Fruit fly (Drosophila melanogaster): Measurements from ENCODE around the gene CG4174.

Gene CG4174

dm6 chr3L:18640584-18641527 is 23.1 kb upstream of the CG4174 start (continued):
- peak; percentile 78 for TF ChIP-seq CG10979 (tag; optimal IDR thresholded peaks at IDR 0.05)
- TF ChIP-seq Trl (optimal IDR thresholded peaks at IDR 0.05), result peak; percentile 98
- peak; percentile 67 for TF ChIP-seq Trl (GFP tag; optimal IDR thresholded peaks at IDR 0.05)
- TF ChIP-seq CG10209 (GFP tag; optimal IDR thresholded peaks at IDR 0.05), result peak; percentile 89
- TF ChIP-seq CG12299 (tag; optimal IDR thresholded peaks at IDR 0.05), result peak; percentile 90
- TF ChIP-seq Hr3 (GFP tag; optimal IDR thresholded peaks at IDR 0.05), result peak; percentile 90
- peak; percentile 91 for TF ChIP-seq CG1792 (GFP tag; optimal IDR thresholded peaks at IDR 0.05)
- TF ChIP-seq sens (GFP tag), result peak; percentile 98
- TF ChIP-seq ara (GFP tag; IDR thresholded peaks at IDR 0.05), result peak; percentile 95
- peak; percentile 82 for TF ChIP-seq scrt (GFP tag; optimal IDR thresholded peaks at IDR 0.05)
- peak; percentile 4 for TF ChIP-seq CG8290 (GFP tag; optimal IDR thresholded peaks at IDR 0.05)
- peak; percentile 59 to 99 for TF ChIP-seq CG8290 (tag; optimal IDR thresholded peaks at IDR 0.05)
- TF ChIP-seq otp (GFP tag; IDR thresholded peaks at IDR 0.05), result peak; percentile 94
- TF ChIP-seq CG1832 (GFP tag; optimal IDR thresholded peaks at IDR 0.05), result no peak
- TF ChIP-seq CG11504 (tag; optimal IDR thresholded peaks at IDR 0.05), result peak; percentile 93
- peak; percentile 94 for TF ChIP-seq Sox100B (GFP tag; optimal IDR thresholded peaks at IDR 0.05)
- TF ChIP-seq Ets97D (GFP tag; optimal IDR thresholded peaks at IDR 0.05), result peak; percentile 79
- peak; percentile 53 for TF ChIP-seq CG14965 (GFP tag; optimal IDR thresholded peaks at IDR 0.05; ENCODE audit: borderline replicate concordance)
- no peak for TF ChIP-seq unc-4 (GFP tag; IDR thresholded peaks at IDR 0.05; ENCODE audit: partially characterized antibody)
- peak; percentile 88 for TF ChIP-seq CG1603 (tag; optimal IDR thresholded peaks at IDR 0.05)
- no peak for TF ChIP-seq amos (GFP tag; IDR thresholded peaks at IDR 0.05; ENCODE audit: partially characterized antibody)
- peak; percentile 88 for TF ChIP-seq CG7357 (GFP tag; IDR thresholded peaks at IDR 0.05)
- peak; percentile 85 for TF ChIP-seq CG1602 (GFP tag; optimal IDR thresholded peaks at IDR 0.05)
- peak; percentile 89 for TF ChIP-seq CG6765 (GFP tag; optimal IDR thresholded peaks at IDR 0.05)
- TF ChIP-seq CG7963 (GFP tag; IDR thresholded peaks at IDR 0.05; ENCODE audit: partially characterized antibody), result no peak
- TF ChIP-seq CoRest (tag; optimal IDR thresholded peaks at IDR 0.05), result peak; percentile 93
- TF ChIP-seq rib (GFP tag; IDR thresholded peaks at IDR 0.05), result peak; percentile 98
- peak; percentile 90 for TF ChIP-seq az2 (GFP tag; optimal IDR thresholded peaks at IDR 0.05)
- TF ChIP-seq CG5180 (GFP tag; optimal IDR thresholded peaks at IDR 0.05), result peak; percentile 71
- TF ChIP-seq CG10147 (GFP tag; optimal IDR thresholded peaks at IDR 0.05), result peak; percentile 94
- TF ChIP-seq ash1 (GFP tag; optimal IDR thresholded peaks at IDR 0.05), result peak; percentile 80
- TF ChIP-seq CkIIα-i1 (GFP tag; IDR thresholded peaks at IDR 0.05), result peak; percentile 90
- peak; percentile 97; the same call in 1 of the 2 replicates for TF ChIP-seq chm (GFP tag; IDR thresholded peaks at IDR 0.05)
- TF ChIP-seq btn (GFP tag; optimal IDR thresholded peaks at IDR 0.05), result peak; percentile 71
- peak; percentile 72; the same call in 1 of the 2 replicates for TF ChIP-seq crol (GFP tag; IDR thresholded peaks at IDR 0.05)
- peak; percentile 74 for TF ChIP-seq sqz (GFP tag; optimal IDR thresholded peaks at IDR 0.05)
- TF ChIP-seq Gug (GFP tag; IDR thresholded peaks at IDR 0.05), result peak; percentile 95
- peak in 1 of 2 experiments; percentile 68 for TF ChIP-seq crp (GFP tag; optimal IDR thresholded peaks at IDR 0.05)
- TF ChIP-seq CG15011 (GFP tag; optimal IDR thresholded peaks at IDR 0.05), result peak; percentile 83
- peak; percentile 92 for TF ChIP-seq Dip3 (GFP tag; optimal IDR thresholded peaks at IDR 0.05)
- TF ChIP-seq danr (GFP tag; IDR thresholded peaks at IDR 0.05), result peak; percentile 92
- no peak for TF ChIP-seq Tbp (GFP tag; optimal IDR thresholded peaks at IDR 0.05)
- peak; percentile 68 for TF ChIP-seq CG10274 (GFP tag; optimal IDR thresholded peaks at IDR 0.05)
- TF ChIP-seq Hmr (GFP tag; optimal IDR thresholded peaks at IDR 0.05), result peak; percentile 94
- peak; percentile 73 to 85 for TF ChIP-seq bsh (GFP tag; optimal IDR thresholded peaks at IDR 0.05)
- TF ChIP-seq CrebB (tag; optimal IDR thresholded peaks at IDR 0.05), result peak; percentile 94
- TF ChIP-seq CG2202 (tag; optimal IDR thresholded peaks at IDR 0.05), result peak; percentile 73
- TF ChIP-seq bigmax (GFP tag; optimal IDR thresholded peaks at IDR 0.05), result no peak

Data from whole organism, embryonic.